Fruit fly (Drosophila melanogaster) whole organism, pupa: ENCODE results near the gene CG43335.

Source experiments
- CG12605 ChIP-seq: fragments of 200-800 bp; sonication (Bioruptor generic); IDR thresholded peaks from 2 replicates; pipeline ENCODE4 v1.3.6; 2022; ENCODE audit warnings: missing biosample characterization, missing genetic modification characterization
- CG13204 ChIP-seq: fragments of 200-800 bp; sonication (Bioruptor generic); optimal IDR thresholded peaks from 2 replicates; lab custom pipeline; 2018; ENCODE audit warnings: missing biosample characterization, mild to moderate bottlenecking, missing genetic modification characterization, moderate library complexity
- CG17806 ChIP-seq: fragments of 200-800 bp; sonication (Bioruptor generic); optimal IDR thresholded peaks from 2 replicates; lab custom pipeline; 2018; ENCODE audit warnings: missing biosample characterization, mild to moderate bottlenecking, missing genetic modification characterization, moderate library complexity
- CG32121 ChIP-seq: fragments of 200-800 bp; sonication (Bioruptor generic); IDR thresholded peaks from 2 replicates; pipeline ENCODE4 v1.3.6; 2022; ENCODE audit warnings: missing biosample characterization, missing genetic modification characterization
- CG4496 ChIP-seq: fragments of 200-800 bp; sonication (Bioruptor generic); IDR thresholded peaks from 3 replicates; pipeline ENCODE4 v1.3.6; 2022; ENCODE audit warnings: missing biosample characterization, missing genetic modification characterization
- CG8159 ChIP-seq: fragments of 200-800 bp; sonication (Bioruptor generic); optimal IDR thresholded peaks from 3 replicates; lab custom pipeline; 2018; ENCODE audit warnings: missing biosample characterization, mild to moderate bottlenecking, missing genetic modification characterization, moderate library complexity
- CG9948 ChIP-seq: fragments of 200-800 bp; sonication (Bioruptor generic); optimal IDR thresholded peaks from 2 replicates; lab custom pipeline; 2018; ENCODE audit warnings: missing biosample characterization, mild to moderate bottlenecking, missing genetic modification characterization, moderate library complexity
- D1 ChIP-seq: fragments of 200-800 bp; sonication (Bioruptor generic); optimal IDR thresholded peaks from 2 replicates; lab custom pipeline; 2018; ENCODE audit warnings: missing biosample characterization, mild to moderate bottlenecking, missing genetic modification characterization, moderate library complexity
- fd96Ca ChIP-seq: fragments of 200-800 bp; sonication (Bioruptor generic); IDR thresholded peaks from 3 replicates; pipeline ENCODE4 v1.3.6; 2022; ENCODE audit warnings: missing biosample characterization, missing genetic modification characterization
- gl ChIP-seq: fragments of 200-800 bp; sonication (Bioruptor generic); optimal IDR thresholded peaks from 2 replicates; lab custom pipeline; 2018; ENCODE audit warnings: missing biosample characterization, mild to moderate bottlenecking, missing genetic modification characterization

DNA sequence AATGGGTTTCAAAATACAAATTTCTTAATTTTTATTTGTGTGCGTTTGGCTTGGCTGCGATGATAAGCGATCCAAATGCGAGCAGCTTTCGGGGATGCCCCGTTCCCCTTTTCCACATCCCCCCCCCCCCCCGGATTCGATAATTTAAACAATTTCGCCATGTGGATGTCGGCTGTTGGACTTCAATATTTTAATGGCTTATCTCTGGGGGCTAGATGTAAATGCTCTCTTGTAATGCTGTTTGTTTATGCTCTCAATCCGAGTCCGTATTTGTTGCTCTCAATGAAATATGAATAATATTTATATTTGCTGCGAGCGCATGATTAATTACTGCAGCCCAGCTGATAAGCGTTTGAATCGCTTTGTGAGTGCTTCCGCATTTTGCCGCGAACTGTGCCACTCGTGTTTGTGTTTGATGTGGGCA lies 42.3 kb downstream of the CG43335 start:
- TF ChIP-seq CG9948 (no peak), fd96Ca (no peak), CG13204 (GFP tag; lab: Kevin White, UChicago) (no peak), D1 (tag; lab: Kevin White, UChicago) (no peak), CG8159 (no peak), CG17806 (no peak), gl (tag; lab: Kevin White, UChicago) (no peak), CG4496 (GFP tag; lab: Robert Waterston, UW) (no peak), CG32121 (GFP tag; lab: Robert Waterston, UW) (no peak), CG12605 (GFP tag; lab: Robert Waterston, UW) (no peak)
